Fruit fly (Drosophila melanogaster): Measurements from ENCODE around the gene laf.
A peak's percentile ranks its signal among the peaks of the same experiment; 100 is the strongest.

Gene laf

dm6 chr3R:4863825-4864224 is 14.5 kb downstream of the laf start:
- peak; percentile 53 for TF ChIP-seq oc (tag; optimal IDR thresholded peaks at IDR 0.05)
- TF ChIP-seq CG5953 (GFP tag; IDR thresholded peaks at IDR 0.05) = no peak
- no peak for TF ChIP-seq NK7.1 (GFP tag; optimal IDR thresholded peaks at IDR 0.05)
- TF ChIP-seq Sry-β (GFP tag; optimal IDR thresholded peaks at IDR 0.05) = no peak
- TF ChIP-seq CG10543 (GFP tag; optimal IDR thresholded peaks at IDR 0.05) = no peak
- peak; percentile 23 for TF ChIP-seq twi (tag; optimal IDR thresholded peaks at IDR 0.05)
- peak; percentile 28 for TF ChIP-seq zen (tag; optimal IDR thresholded peaks at IDR 0.05)
- no peak for TF ChIP-seq CHES-1-like (GFP tag; optimal IDR thresholded peaks at IDR 0.05)
- TF ChIP-seq cg (GFP tag; optimal IDR thresholded peaks at IDR 0.05) = peak; percentile 12
- peak; percentile 72 for TF ChIP-seq pros (GFP tag; optimal IDR thresholded peaks at IDR 0.05)
- peak; percentile 10 for TF ChIP-seq CG15696 (tag; optimal IDR thresholded peaks at IDR 0.05)
- TF ChIP-seq ac (GFP tag; optimal IDR thresholded peaks at IDR 0.05) = no peak
- no peak for TF ChIP-seq CG9932 (GFP tag; IDR thresholded peaks at IDR 0.05)
- TF ChIP-seq CG4730 (GFP tag; IDR thresholded peaks at IDR 0.05) = no peak
- TF ChIP-seq Hr51 (GFP tag; optimal IDR thresholded peaks at IDR 0.05) = no peak
- TF ChIP-seq scrt (GFP tag; optimal IDR thresholded peaks at IDR 0.05) = no peak
- no peak for TF ChIP-seq CG33213 (GFP tag; optimal IDR thresholded peaks at IDR 0.05)
- TF ChIP-seq dati (GFP tag; IDR thresholded peaks at IDR 0.05) = no peak
- TF ChIP-seq tgo (GFP tag; IDR thresholded peaks at IDR 0.05) = no peak
- no peak for TF ChIP-seq NfI (GFP tag; optimal IDR thresholded peaks at IDR 0.05)
- TF ChIP-seq prd (optimal IDR thresholded peaks at IDR 0.05) = no peak
- TF ChIP-seq prd (GFP tag; IDR thresholded peaks at IDR 0.05) = no peak
- no peak for TF ChIP-seq pfk (GFP tag; optimal IDR thresholded peaks at IDR 0.05)
- no peak for TF ChIP-seq Sry-δ (GFP tag; optimal IDR thresholded peaks at IDR 0.05)
- no peak for TF ChIP-seq Side (GFP tag; optimal IDR thresholded peaks at IDR 0.05)
- no peak for TF ChIP-seq Scr (GFP tag; IDR thresholded peaks at IDR 0.05; ENCODE audit: partially characterized antibody)
- peak; percentile 72 for TF ChIP-seq CG15479 (GFP tag; optimal IDR thresholded peaks at IDR 0.05)
- peak in 1 of 2 experiments; percentile 79 for TF ChIP-seq tll (GFP tag; optimal IDR thresholded peaks at IDR 0.05)
- TF ChIP-seq D19A (tag; optimal IDR thresholded peaks at IDR 0.05) = no peak
- TF ChIP-seq Fer1 (GFP tag; optimal IDR thresholded peaks at IDR 0.05) = no peak
- TF ChIP-seq CG8359 (GFP tag; optimal IDR thresholded peaks at IDR 0.05; ENCODE audit: borderline replicate concordance) = no peak
- no peak for TF ChIP-seq Nf-YB (GFP tag; optimal IDR thresholded peaks at IDR 0.05)
- no peak for TF ChIP-seq CG10366 (GFP tag; IDR thresholded peaks at IDR 0.05)
- no peak for TF ChIP-seq CG14667 (GFP tag; IDR thresholded peaks at IDR 0.05)
- TF ChIP-seq CG6791 (GFP tag; IDR thresholded peaks at IDR 0.05; ENCODE audit: partially characterized antibody) = no peak
- no peak for TF ChIP-seq otp (GFP tag; IDR thresholded peaks at IDR 0.05)
- peak; percentile 91 for TF ChIP-seq D (optimal IDR thresholded peaks at IDR 0.05)
- TF ChIP-seq D (GFP tag; optimal IDR thresholded peaks at IDR 0.05) = peak; percentile 49
- no peak for TF ChIP-seq aop (GFP tag; IDR thresholded peaks at IDR 0.05)
- TF ChIP-seq toy (GFP tag; IDR thresholded peaks at IDR 0.05) = no peak
- TF ChIP-seq CG17912 (GFP tag; optimal IDR thresholded peaks at IDR 0.05) = no peak
- no peak for TF ChIP-seq Camta (GFP tag; optimal IDR thresholded peaks at IDR 0.05)
- no peak for TF ChIP-seq CG17186 (GFP tag; optimal IDR thresholded peaks at IDR 0.05)
- TF ChIP-seq Dp (GFP tag; optimal IDR thresholded peaks at IDR 0.05) = no peak
- TF ChIP-seq CG4282 (GFP tag; optimal IDR thresholded peaks at IDR 0.05) = no peak
- no peak for TF ChIP-seq CG12769 (tag; optimal IDR thresholded peaks at IDR 0.05)
- peak; percentile 28 for TF ChIP-seq CG17829 (tag; optimal IDR thresholded peaks at IDR 0.05)
- peak; percentile 58 for TF ChIP-seq dmrt11E (tag; optimal IDR thresholded peaks at IDR 0.05)
- TF ChIP-seq Awh (GFP tag; IDR thresholded peaks at IDR 0.05) = no peak
- TF ChIP-seq Kr (GFP tag; optimal IDR thresholded peaks at IDR 0.05) = peak; percentile 80
- no peak for TF ChIP-seq CG14860 (GFP tag; IDR thresholded peaks at IDR 0.05; ENCODE audit: partially characterized antibody)

Measured in whole organism, embryonic.